Fruit fly (Drosophila melanogaster) whole organism, wandering third instar larva: ENCODE measurements around the gene DCX-EMAP.

Source experiments
- CG9705 ChIP-seq: fragments of 200-800 bp; sonication (Bioruptor generic); optimal IDR thresholded peaks from 2 replicates; lab custom pipeline; 2018; ENCODE audit warnings: missing biosample characterization, mild to moderate bottlenecking, missing genetic modification characterization
- Dfd ChIP-seq: fragments of >200 bp; optimal IDR thresholded peaks from 2 replicates; lab custom pipeline; 2017; ENCODE audit warnings: missing biosample characterization, missing genetic modification characterization
- psq ChIP-seq: fragments of 200-800 bp; sonication (Bioruptor generic); optimal IDR thresholded peaks from 3 replicates; lab custom pipeline; 2017; ENCODE audit warnings: missing biosample characterization, mild to moderate bottlenecking, missing genetic modification characterization, moderate library complexity
- tai ChIP-seq: sonication (Bioruptor generic); optimal IDR thresholded peaks from 2 replicates; lab custom pipeline; 2016; ENCODE audit warnings: missing biosample characterization, missing genetic modification characterization
- usp ChIP-seq: fragments of >200 bp; optimal IDR thresholded peaks from 2 replicates; lab custom pipeline; 2017; ENCODE audit warnings: missing biosample characterization, missing genetic modification characterization

DNA sequence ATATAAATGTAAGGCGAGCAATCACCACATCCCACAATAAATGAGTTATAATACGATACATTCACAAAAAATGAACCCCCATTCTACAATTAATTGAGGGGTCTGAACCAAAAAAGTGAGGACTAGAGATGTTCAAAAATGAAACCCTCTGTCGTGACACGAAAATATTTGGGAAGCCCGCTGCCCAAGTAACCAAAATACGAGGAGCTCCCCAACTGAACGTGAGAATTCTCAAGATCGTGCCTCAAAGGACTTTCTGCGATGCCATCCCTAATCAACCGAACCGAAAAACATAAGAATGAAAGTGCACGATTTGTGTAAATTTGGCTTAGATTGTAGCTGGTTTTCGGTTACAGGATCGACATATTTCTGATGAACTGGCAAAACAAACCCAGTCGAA is 70.9 kb downstream of the DCX-EMAP start, which contains the start of gene Ocho:
- TF ChIP-seq CG9705 (GFP tag; lab: Kevin White, UChicago) (no peak), Dfd (GFP tag; lab: Kevin White, UChicago) (no peak), usp (no peak), psq (no peak), tai (GFP tag; lab: Kevin White, UChicago) (no peak)
